Fruit fly (Drosophila melanogaster): Measurements from ENCODE around the gene CG10514.

Gene CG10514

DNA sequence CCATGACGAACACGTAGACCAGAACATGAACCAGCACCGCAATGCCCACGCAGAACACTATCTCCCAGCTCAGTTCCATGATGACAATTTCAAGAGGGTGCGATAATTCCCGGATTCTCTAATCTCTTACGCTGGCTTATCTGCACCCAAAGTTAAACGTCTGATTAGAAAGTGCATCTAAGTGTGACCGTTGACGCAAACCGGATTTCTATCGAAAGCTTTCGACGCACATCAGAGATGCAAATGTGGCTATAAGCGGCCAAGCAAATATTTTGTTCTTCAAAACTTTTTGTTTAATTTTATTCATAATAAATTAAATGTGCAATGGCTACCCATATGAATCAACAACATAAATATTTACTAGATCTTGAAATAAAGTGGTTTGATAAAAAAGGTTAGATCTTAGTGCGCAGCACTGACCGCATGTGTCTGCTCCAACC is 17.3 kb downstream of the CG10514 start, which contains the start of the genes Kdsr and CG11858 (continued):
- TF ChIP-seq Deaf1 (tag; optimal IDR thresholded peaks at IDR 0.05) (no peak), ken (GFP tag; IDR thresholded peaks at IDR 0.05) (peak; percentile 70; the same call in 2 of the 3 replicates), unpg (GFP tag; optimal IDR thresholded peaks at IDR 0.05) (peak; percentile 72), CG6689 (GFP tag; IDR thresholded peaks at IDR 0.05) (peak; percentile 63), Camta (GFP tag; optimal IDR thresholded peaks at IDR 0.05) (peak; percentile 16), ase (GFP tag; IDR thresholded peaks at IDR 0.05) (peak; percentile 45; the same call in 1 of the 3 replicates), CG1832 (GFP tag; optimal IDR thresholded peaks at IDR 0.05) (no peak), sr (GFP tag; IDR thresholded peaks at IDR 0.05) (no peak), Sry-δ (GFP tag; optimal IDR thresholded peaks at IDR 0.05) (peak; percentile 58), nerfin-2 (GFP tag; IDR thresholded peaks at IDR 0.05; ENCODE audit: partially characterized antibody) (no peak), Gsc (GFP tag; IDR thresholded peaks at IDR 0.05) (no peak), CG6175 (GFP tag; IDR thresholded peaks at IDR 0.05) (no peak), Sin3A (optimal IDR thresholded peaks at IDR 0.05) (peak; percentile 59), CG13624 (GFP tag; optimal IDR thresholded peaks at IDR 0.05) (peak; percentile 61), CG8359 (GFP tag; optimal IDR thresholded peaks at IDR 0.05; ENCODE audit: borderline replicate concordance) (peak; percentile 16), CG12236 (GFP tag; optimal IDR thresholded peaks at IDR 0.05) (no peak), CG16813 (GFP tag; IDR thresholded peaks at IDR 0.05; ENCODE audit: partially characterized antibody) (no peak), Bgb (GFP tag; IDR thresholded peaks at IDR 0.05; ENCODE audit: partially characterized antibody) (no peak), CG31224 (GFP tag; IDR thresholded peaks at IDR 0.05) (peak; percentile 42; the same call in 1 of the 2 replicates), Trl (optimal IDR thresholded peaks at IDR 0.05) (no peak), Trl (GFP tag; optimal IDR thresholded peaks at IDR 0.05) (peak; percentile 36), Lhr (GFP tag; optimal IDR thresholded peaks at IDR 0.05) (peak; percentile 37), ERR (GFP tag; optimal IDR thresholded peaks at IDR 0.05) (no peak), Med (GFP tag) (peak; percentile 95), CG7357 (GFP tag; IDR thresholded peaks at IDR 0.05) (peak; percentile 53; the same call in 1 of the 3 replicates), sob (GFP tag; IDR thresholded peaks at IDR 0.05) (peak; percentile 72), Ada2b (GFP tag; IDR thresholded peaks at IDR 0.05) (peak; percentile 57; the same call in 1 of the 2 replicates), tap (tag; optimal IDR thresholded peaks at IDR 0.05) (no peak), CG1647 (GFP tag; optimal IDR thresholded peaks at IDR 0.05) (peak; percentile 19), Lpt (GFP tag; optimal IDR thresholded peaks at IDR 0.05) (no peak), CG9215 (GFP tag; IDR thresholded peaks at IDR 0.05) (peak; percentile 59), tup (GFP tag; optimal IDR thresholded peaks at IDR 0.05) (peak; percentile 9), NC2α (GFP tag; optimal IDR thresholded peaks at IDR 0.05) (no peak), ap (GFP tag; IDR thresholded peaks at IDR 0.05) (no peak), z (GFP tag; IDR thresholded peaks at IDR 0.05) (0 out of 3 replicates have a peak, but pooled peaks have one; percentile 29), Doc2 (GFP tag; IDR thresholded peaks at IDR 0.05) (no peak), GATAe (GFP tag; conservative IDR thresholded peaks at IDR 0.05) (peak; percentile 61), CoRest (tag; optimal IDR thresholded peaks at IDR 0.05) (peak; percentile 71), CG6272 (GFP tag; IDR thresholded peaks at IDR 0.05) (peak; percentile 32; the same call in 1 of the 2 replicates), hth (optimal IDR thresholded peaks at IDR 0.05) (no peak), dmrt99B (tag; optimal IDR thresholded peaks at IDR 0.05) (no peak), shn (GFP tag; optimal IDR thresholded peaks at IDR 0.05) (peak; percentile 59), CG17385 (GFP tag; optimal IDR thresholded peaks at IDR 0.05) (peak; percentile 29), pum (GFP tag; optimal IDR thresholded peaks at IDR 0.05) (peak; percentile 45), Max (GFP tag; optimal IDR thresholded peaks at IDR 0.05) (peak; percentile 72), tx (GFP tag; optimal IDR thresholded peaks at IDR 0.05) (peak; percentile 26), Meics (GFP tag; optimal IDR thresholded peaks at IDR 0.05) (peak; percentile 61), tgo (GFP tag; IDR thresholded peaks at IDR 0.05) (peak; percentile 77), gcm2 (GFP tag; optimal IDR thresholded peaks at IDR 0.05) (peak; percentile 28), MTF-1 (GFP tag; optimal IDR thresholded peaks at IDR 0.05; ENCODE audit: borderline replicate concordance) (no peak), otp (GFP tag; IDR thresholded peaks at IDR 0.05) (0 out of 3 replicates have a peak, but pooled peaks have one; percentile 43), TFAM (GFP tag; optimal IDR thresholded peaks at IDR 0.05) (no peak), ftz-f1 (GFP tag; optimal IDR thresholded peaks at IDR 0.05) (peak; percentile 25)
